Worm (Caenorhabditis elegans): ENCODE measurements around the gene T05B4.12.

- no peak for TF ChIP-seq T22C8.4 (GFP tag; IDR thresholded peaks at IDR 0.05)
- TF ChIP-seq flt-1 (GFP tag; IDR thresholded peaks at IDR 0.05): no peak
- TF ChIP-seq tab-1 (GFP tag; IDR thresholded peaks at IDR 0.05): no peak
- no peak for TF ChIP-seq ztf-29 (GFP tag; IDR thresholded peaks at IDR 0.05)
- TF ChIP-seq med-1 (GFP tag; optimal IDR thresholded peaks at IDR 0.05; ENCODE audit: insufficient read depth): no peak
Measured at ce11 chrV:4082952-4083351, 42.9 kb downstream of the T05B4.12 start, which contains the start of gene F38H12.5.
